Worm (Caenorhabditis elegans) whole organism, L2 larva: ENCODE data around the gene Y37H2A.10.

Source experiments
- F13H6.1 ChIP-seq: sonication (generic microtip); optimal IDR thresholded peaks from 2 replicates; lab custom pipeline; 2016; ENCODE audit warnings: missing genetic modification characterization, missing compliant biosample characterization
- Y55F3AM.14 ChIP-seq: fragments of 200-800 bp; sonication (Bioruptor generic); optimal IDR thresholded peaks from 2 replicates; lab custom pipeline; 2018; ENCODE audit warnings: mild to moderate bottlenecking, missing genetic modification characterization, missing compliant biosample characterization
- ZK546.5 ChIP-seq: sonication (generic microtip); optimal IDR thresholded peaks from 2 replicates; lab custom pipeline; 2017; ENCODE audit warnings: missing biosample characterization, missing genetic modification characterization
- aly-2 ChIP-seq: fragments of 150-350 bp; optimal IDR thresholded peaks from 2 replicates; lab custom pipeline; 2014; ENCODE audit warnings: missing biosample characterization, missing genetic modification characterization
- ama-1 ChIP-seq: fragments of 150-350 bp; optimal IDR thresholded peaks from 2 replicates; lab custom pipeline; 2018; ENCODE audit warnings: inconsistent platforms
- blmp-1 ChIP-seq: sonication (generic microtip); optimal IDR thresholded peaks from 2 replicates; lab custom pipeline; 2017; ENCODE audit warnings: missing genetic modification characterization, mild to moderate bottlenecking, missing compliant biosample characterization, antibody characterized with exemption, moderate library complexity; ENCODE audit not compliant: insufficient read depth
- ceh-16 ChIP-seq: fragments of 150-350 bp; optimal IDR thresholded peaks from 2 replicates; lab custom pipeline; 2014; ENCODE audit warnings: missing biosample characterization, missing genetic modification characterization
- ceh-82 ChIP-seq: fragments of 150-350 bp; optimal IDR thresholded peaks from 2 replicates; lab custom pipeline; 2014; ENCODE audit warnings: missing biosample characterization, missing genetic modification characterization
- crh-2 ChIP-seq: sonication (generic microtip); optimal IDR thresholded peaks from 2 replicates; lab custom pipeline; 2017; ENCODE audit warnings: missing biosample characterization, missing genetic modification characterization
- egl-27 ChIP-seq: sonication (generic microtip); optimal IDR thresholded peaks from 3 replicates; lab custom pipeline; 2017; ENCODE audit warnings: missing biosample characterization, missing genetic modification reagents, missing genetic modification characterization
- fos-1 ChIP-seq: fragments of 150-350 bp; optimal IDR thresholded peaks from 2 replicates; lab custom pipeline; 2014; ENCODE audit warnings: missing biosample characterization, missing genetic modification characterization
- gmeb-1 ChIP-seq: fragments of 150-350 bp; optimal IDR thresholded peaks from 2 replicates; lab custom pipeline; 2014; ENCODE audit warnings: missing biosample characterization, missing genetic modification characterization
- lin-11 ChIP-seq: fragments of 150-350 bp; sonication (generic microtip); optimal IDR thresholded peaks from 2 replicates; lab custom pipeline; 2014; ENCODE audit warnings: missing biosample characterization, missing genetic modification characterization, inconsistent platforms, mixed read lengths
- lin-39 ChIP-seq: fragments of 150-350 bp; optimal IDR thresholded peaks from 2 replicates; lab custom pipeline; 2014; ENCODE audit warnings: missing biosample characterization, missing genetic modification reagents, missing genetic modification characterization
- lsy-2 ChIP-seq, 2 experiments: fragments of 150-350 bp in 1 of 2; sonication (generic microtip) in 1 of 2; optimal IDR thresholded peaks; 2 replicates each; lab custom pipeline; 2014 to 2017; ENCODE audit warnings: missing biosample characterization in 2 of 2, missing genetic modification characterization in 2 of 2
- mab-5 ChIP-seq: fragments of 150-350 bp; optimal IDR thresholded peaks from 2 replicates; lab custom pipeline; 2014; ENCODE audit warnings: missing biosample characterization, missing genetic modification characterization
- mdl-1 ChIP-seq, 2 experiments: fragments of 150-350 bp in 1 of 2; sonication (generic microtip) in 1 of 2; optimal IDR thresholded peaks; 2 replicates each; lab custom pipeline; 2017; ENCODE audit warnings: missing biosample characterization in 2 of 2, missing genetic modification characterization in 2 of 2
- nhr-10 ChIP-seq: sonication (generic microtip); optimal IDR thresholded peaks from 2 replicates; lab custom pipeline; 2017; ENCODE audit warnings: missing biosample characterization, missing genetic modification characterization
- nhr-11 ChIP-seq: fragments of 150-350 bp; optimal IDR thresholded peaks from 2 replicates; lab custom pipeline; 2014; ENCODE audit warnings: missing biosample characterization, missing genetic modification characterization
- nhr-12 ChIP-seq: fragments of 150-350 bp; optimal IDR thresholded peaks from 2 replicates; lab custom pipeline; 2014; ENCODE audit warnings: missing biosample characterization, missing genetic modification characterization
- nhr-129 ChIP-seq: fragments of 150-350 bp; optimal IDR thresholded peaks from 2 replicates; lab custom pipeline; 2014; ENCODE audit warnings: missing biosample characterization, missing genetic modification characterization
- nhr-21 ChIP-seq: fragments of 150-350 bp; optimal IDR thresholded peaks from 2 replicates; lab custom pipeline; 2014; ENCODE audit warnings: missing biosample characterization, missing genetic modification characterization
- nhr-6 ChIP-seq: fragments of 150-350 bp; optimal IDR thresholded peaks from 2 replicates; lab custom pipeline; 2014; ENCODE audit warnings: missing biosample characterization, missing genetic modification characterization
- nhr-77 ChIP-seq: fragments of 150-350 bp; optimal IDR thresholded peaks from 2 replicates; lab custom pipeline; 2014; ENCODE audit warnings: missing biosample characterization, missing genetic modification characterization
- peb-1 ChIP-seq: fragments of 150-350 bp; optimal IDR thresholded peaks from 2 replicates; lab custom pipeline; 2014; ENCODE audit warnings: missing biosample characterization, missing genetic modification characterization
- sem-4 ChIP-seq: fragments of 150-350 bp; optimal IDR thresholded peaks from 2 replicates; lab custom pipeline; 2014; ENCODE audit warnings: missing biosample characterization, missing genetic modification reagents, missing genetic modification characterization
- skn-1 ChIP-seq: sonication (generic microtip); optimal IDR thresholded peaks from 2 replicates; lab custom pipeline; 2017; ENCODE audit warnings: missing biosample characterization, missing genetic modification characterization
- sma-3 ChIP-seq: sonication (generic microtip); optimal IDR thresholded peaks from 2 replicates; lab custom pipeline; 2016; ENCODE audit warnings: missing genetic modification reagents, missing genetic modification characterization, missing compliant biosample characterization
- sma-9 ChIP-seq, 2 experiments: fragments of 150-350 bp in 1 of 2; sonication (generic microtip) in 1 of 2; optimal IDR thresholded peaks; 2 replicates each; lab custom pipeline; 2014 to 2016; ENCODE audit warnings: missing genetic modification characterization in 2 of 2, mild to moderate bottlenecking in 1 of 2, missing biosample characterization in 1 of 2, missing compliant biosample characterization in 1 of 2, missing genetic modification reagents in 1 of 2, moderate library complexity in 1 of 2
- snpc-4 ChIP-seq: fragments of 150-350 bp; optimal IDR thresholded peaks from 2 replicates; lab custom pipeline; 2014; ENCODE audit warnings: missing biosample characterization, missing genetic modification characterization
- unc-39 ChIP-seq: fragments of 150-350 bp; optimal IDR thresholded peaks from 2 replicates; lab custom pipeline; 2014; ENCODE audit warnings: missing biosample characterization, missing genetic modification characterization
- unc-55 ChIP-seq: fragments of 150-350 bp; sonication (generic microtip); optimal IDR thresholded peaks from 3 replicates; lab custom pipeline; 2014; ENCODE audit warnings: missing biosample characterization, missing genetic modification reagents, missing genetic modification characterization
- zag-1 ChIP-seq: fragments of 150-350 bp; optimal IDR thresholded peaks from 2 replicates; lab custom pipeline; 2014; ENCODE audit warnings: missing biosample characterization, missing genetic modification characterization
- ztf-1 ChIP-seq: fragments of 200-800 bp; sonication (Bioruptor generic); conservative IDR thresholded peaks from 2 replicates; pipeline ENCODE4 v1.3.6; 2022; ENCODE audit warnings: missing genetic modification characterization, missing compliant biosample characterization
- ztf-11 ChIP-seq: sonication (generic microtip); optimal IDR thresholded peaks from 2 replicates; lab custom pipeline; 2017; ENCODE audit warnings: missing biosample characterization, missing genetic modification characterization

Gene Y37H2A.10

ce11 chrV:18161228-18161627 lies 22.4 kb downstream of the Y37H2A.10 start, which contains the start of gene C14A6.13:
TSS of gene C14A6.13 (minus strand) at chrV:18161328.
- TF ChIP-seq ZK546.5, result no peak
- no peak for TF ChIP-seq skn-1 (tag; lab: Kevin White, UChicago)
- TF ChIP-seq sma-9 (GFP tag; optimal IDR thresholded peaks at IDR 0.05; lab: Kevin White, UChicago), result no peak
- TF ChIP-seq sma-9 (tag; optimal IDR thresholded peaks at IDR 0.05; lab: Kevin White, UChicago), result no peak
- no peak for TF ChIP-seq gmeb-1
- TF ChIP-seq lin-11 (tag; lab: Kevin White, UChicago), result no peak
- TF ChIP-seq egl-27 (tag; lab: Kevin White, UChicago), result no peak
- no peak for TF ChIP-seq lsy-2 (tag; optimal IDR thresholded peaks at IDR 0.05; lab: Kevin White, UChicago)
- no peak for TF ChIP-seq aly-2 (tag; lab: Kevin White, UChicago)
- no peak for TF ChIP-seq mab-5 (tag; lab: Kevin White, UChicago)
- TF ChIP-seq mdl-1 (tag; optimal IDR thresholded peaks at IDR 0.05; lab: Kevin White, UChicago), result no peak
- no peak for TF ChIP-seq F13H6.1 (tag; lab: Kevin White, UChicago)
- no peak for TF ChIP-seq fos-1 (tag; lab: Kevin White, UChicago)
- no peak for TF ChIP-seq peb-1 (tag; lab: Kevin White, UChicago)
- TF ChIP-seq nhr-6 (tag; lab: Kevin White, UChicago), result no peak
- TF ChIP-seq nhr-12 (tag; lab: Kevin White, UChicago), result no peak
- no peak for TF ChIP-seq sma-3 (GFP tag; lab: Kevin White, UChicago)
- TF ChIP-seq nhr-129 (tag; lab: Kevin White, UChicago), result no peak

ce11 chrV:18162568-18162967 lies 23.8 kb downstream of the Y37H2A.10 start, which contains the start of gene C14A6.12:
TSS of gene C14A6.12 (minus strand) at chrV:18162668.
- TF ChIP-seq nhr-12 (tag; lab: Kevin White, UChicago), result no peak
- no peak for TF ChIP-seq mdl-1 (tag; optimal IDR thresholded peaks at IDR 0.05; lab: Kevin White, UChicago)
- no peak for TF ChIP-seq sma-3 (GFP tag; lab: Kevin White, UChicago)
- no peak for TF ChIP-seq ama-1 (lab: Kevin White, UChicago)

DNA sequence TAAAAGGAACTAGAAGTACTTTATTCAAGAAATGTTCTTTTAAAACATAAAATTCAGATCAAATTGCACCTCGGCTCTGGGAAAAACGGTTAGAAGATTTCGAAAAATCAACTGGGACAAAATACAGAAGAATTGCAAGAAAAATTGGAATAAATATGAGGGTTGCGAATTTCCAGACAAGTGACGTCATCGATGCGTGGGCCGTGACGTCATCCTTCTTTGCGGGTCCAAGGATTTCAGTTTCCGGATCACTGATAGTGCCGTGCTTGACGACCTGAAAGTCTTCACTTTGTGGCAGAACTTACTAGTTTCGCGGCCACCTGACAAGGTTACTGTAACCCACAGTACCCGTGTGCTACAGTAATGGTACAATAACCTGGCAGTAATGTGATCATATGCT lies 24.6 kb downstream of the Y37H2A.10 start:
- TF ChIP-seq ztf-1 (GFP tag; lab: Robert Waterston, UW) (no peak), lin-39 (tag; lab: Kevin White, UChicago) (no peak), crh-2 (tag; lab: Kevin White, UChicago) (no peak), nhr-21 (tag; lab: Kevin White, UChicago) (no peak), ztf-11 (tag; lab: Kevin White, UChicago) (no peak), sma-3 (GFP tag; lab: Kevin White, UChicago) (no peak), unc-39 (no peak), egl-27 (tag; lab: Kevin White, UChicago) (no peak), ZK546.5 (no peak)

ce11 chrV:18164758-18165157 lies 26.0 kb downstream of the Y37H2A.10 start, which contains the start of gene C14A6.5:
TSS of gene C14A6.5 (minus strand) at chrV:18164858.
- TF ChIP-seq snpc-4 (tag; lab: Kevin White, UChicago) (no peak), sma-3 (GFP tag; lab: Kevin White, UChicago) (no peak), nhr-10 (tag; lab: Kevin White, UChicago) (no peak), sem-4 (tag; lab: Kevin White, UChicago) (no peak), lin-39 (tag; lab: Kevin White, UChicago) (no peak), nhr-21 (tag; lab: Kevin White, UChicago) (no peak), nhr-77 (tag; lab: Kevin White, UChicago) (no peak), mab-5 (tag; lab: Kevin White, UChicago) (no peak), blmp-1 (tag; lab: Kevin White, UChicago) (no peak), Y55F3AM.14 (GFP tag; lab: Kevin White, UChicago) (no peak), nhr-11 (tag; lab: Kevin White, UChicago) (no peak), ztf-11 (tag; lab: Kevin White, UChicago) (no peak), crh-2 (tag; lab: Kevin White, UChicago) (no peak), egl-27 (tag; lab: Kevin White, UChicago) (no peak), lsy-2 (tag; optimal IDR thresholded peaks at IDR 0.05; lab: Kevin White, UChicago) (no peak), ceh-16 (no peak), zag-1 (tag; lab: Kevin White, UChicago) (no peak)

- no peak for TF ChIP-seq nhr-12 (tag; lab: Kevin White, UChicago)
- no peak for TF ChIP-seq ZK546.5
- no peak for TF ChIP-seq aly-2 (tag; lab: Kevin White, UChicago)
- TF ChIP-seq mab-5 (tag; lab: Kevin White, UChicago), result no peak
- TF ChIP-seq zag-1 (tag; lab: Kevin White, UChicago), result no peak
- TF ChIP-seq unc-55, result no peak
- no peak for TF ChIP-seq sma-9 (GFP tag; optimal IDR thresholded peaks at IDR 0.05; lab: Kevin White, UChicago)
- no peak for TF ChIP-seq sma-9 (tag; optimal IDR thresholded peaks at IDR 0.05; lab: Kevin White, UChicago)
- TF ChIP-seq nhr-21 (tag; lab: Kevin White, UChicago), result no peak
- no peak for TF ChIP-seq blmp-1 (tag; lab: Kevin White, UChicago)
- no peak for TF ChIP-seq snpc-4 (tag; lab: Kevin White, UChicago)
- no peak for TF ChIP-seq lin-11 (tag; lab: Kevin White, UChicago)
- no peak for TF ChIP-seq peb-1 (tag; lab: Kevin White, UChicago)
- TF ChIP-seq ceh-82 (tag; lab: Kevin White, UChicago), result no peak
- no peak for TF ChIP-seq mdl-1 (tag; optimal IDR thresholded peaks at IDR 0.05; lab: Kevin White, UChicago)
- TF ChIP-seq, all 48 proteins: peak for 0
These were observed 28.4 kb downstream of the Y37H2A.10 start, which contains the start of gene C14A6.6 for ce11 chrV:18167161-18167560. TSS of gene C14A6.6 (minus strand) at chrV:18167261.
